Worm (Caenorhabditis elegans) whole organism, L2 larva: ENCODE measurements around the gene srw-22.

Experiments used
- ZK546.5 ChIP-seq: sonication (generic microtip); optimal IDR thresholded peaks from 2 replicates; lab custom pipeline; 2017; ENCODE audit warnings: missing biosample characterization, missing genetic modification characterization
- fos-1 ChIP-seq: fragments of 150-350 bp; optimal IDR thresholded peaks from 2 replicates; lab custom pipeline; 2014; ENCODE audit warnings: missing biosample characterization, missing genetic modification characterization
- lin-13 ChIP-seq: fragments of 150-350 bp; optimal IDR thresholded peaks from 2 replicates; lab custom pipeline; 2014; ENCODE audit warnings: missing biosample characterization, missing genetic modification reagents, missing genetic modification characterization
- nhr-25 ChIP-seq: fragments of 150-350 bp; sonication (generic microtip); optimal IDR thresholded peaks from 3 replicates; lab custom pipeline; 2014; ENCODE audit warnings: missing biosample characterization, missing genetic modification characterization
- ztf-11 ChIP-seq: sonication (generic microtip); optimal IDR thresholded peaks from 2 replicates; lab custom pipeline; 2017; ENCODE audit warnings: missing biosample characterization, missing genetic modification characterization

DNA sequence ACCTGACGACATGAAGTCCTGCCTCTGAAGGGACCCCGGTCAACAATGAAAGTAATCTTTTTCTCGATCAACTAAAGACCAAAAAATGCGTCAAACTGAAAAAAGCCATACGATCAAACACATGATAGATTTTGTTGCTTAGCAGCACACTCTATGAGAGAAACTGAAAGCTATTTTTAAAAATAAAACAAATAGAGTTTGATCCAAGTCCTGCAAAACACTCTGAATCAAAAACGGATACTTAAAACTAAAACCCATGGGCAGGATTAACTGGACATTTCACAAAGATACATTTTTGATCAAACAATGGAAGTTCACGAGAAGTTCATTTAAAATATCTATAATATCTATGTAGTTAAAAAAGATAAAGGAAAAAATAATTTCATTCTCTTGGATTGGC lies 997 bp upstream of the srw-22 start, which contains the start of gene T10H4.13:
- TF ChIP-seq ZK546.5 (tag; lab: Kevin White, UChicago) (no peak), ztf-11 (no peak), nhr-25 (tag; lab: Kevin White, UChicago) (no peak), lin-13 (no peak), fos-1 (tag; lab: Kevin White, UChicago) (no peak)
